Fruit fly (Drosophila melanogaster) whole organism, wandering third instar larva: ENCODE measurements around the gene Crg-1.

ENCODE experiments used
- Abd-B ChIP-seq: fragments of >200 bp; optimal IDR thresholded peaks from 2 replicates; lab custom pipeline; 2017; ENCODE audit warnings: missing biosample characterization, missing genetic modification characterization
- CG32264 ChIP-seq: fragments of 200-800 bp; sonication (Bioruptor generic); optimal IDR thresholded peaks from 2 replicates; lab custom pipeline; 2016; ENCODE audit warnings: missing biosample characterization, missing genetic modification characterization
- CG9705 ChIP-seq: fragments of 200-800 bp; sonication (Bioruptor generic); optimal IDR thresholded peaks from 2 replicates; lab custom pipeline; 2018; ENCODE audit warnings: missing biosample characterization, mild to moderate bottlenecking, missing genetic modification characterization
- CrebA ChIP-seq: fragments of 200-800 bp; sonication (Bioruptor generic); optimal IDR thresholded peaks from 2 replicates; lab custom pipeline; 2016; ENCODE audit warnings: missing biosample characterization, mild to moderate bottlenecking, missing genetic modification characterization, borderline replicate concordance
- Dfd ChIP-seq: fragments of >200 bp; optimal IDR thresholded peaks from 2 replicates; lab custom pipeline; 2017; ENCODE audit warnings: missing biosample characterization, missing genetic modification characterization
- Dif ChIP-seq: fragments of 200-275, 200-300 bp; sonication (Bioruptor generic); optimal IDR thresholded peaks from 2 replicates; lab custom pipeline; 2018; ENCODE audit warnings: missing biosample characterization, missing genetic modification characterization; ENCODE audit not compliant: partially characterized antibody
- GATAd ChIP-seq: sonication (Bioruptor generic); optimal IDR thresholded peaks from 2 replicates; lab custom pipeline; 2016; ENCODE audit warnings: missing biosample characterization, missing genetic modification characterization
- HLH106 ChIP-seq: fragments of 200-800 bp; optimal IDR thresholded peaks from 3 replicates; lab custom pipeline; 2019; ENCODE audit warnings: missing biosample characterization, mild to moderate bottlenecking, missing genetic modification characterization, moderate library complexity
- Hnf4 ChIP-seq: fragments of 200-800 bp; sonication (Bioruptor generic); optimal IDR thresholded peaks from 2 replicates; lab custom pipeline; 2016; ENCODE audit warnings: missing biosample characterization, mild to moderate bottlenecking, missing genetic modification characterization
- Hr78 ChIP-seq: fragments of >200 bp; optimal IDR thresholded peaks from 2 replicates; lab custom pipeline; 2017; ENCODE audit warnings: missing biosample characterization, missing genetic modification characterization
- Hr83 ChIP-seq: fragments of 200-300 bp; sonication (Bioruptor generic); optimal IDR thresholded peaks from 2 replicates; lab custom pipeline; 2016; ENCODE audit warnings: missing biosample characterization, mild to moderate bottlenecking, missing genetic modification characterization, moderate library complexity; ENCODE audit not compliant: poor library complexity, severe bottlenecking
- Jra ChIP-seq: sonication (Bioruptor generic); optimal IDR thresholded peaks from 2 replicates; lab custom pipeline; 2016; ENCODE audit warnings: missing biosample characterization, missing genetic modification characterization
- Mio ChIP-seq: sonication (Bioruptor generic); optimal IDR thresholded peaks from 2 replicates; lab custom pipeline; 2016; ENCODE audit warnings: missing biosample characterization, missing genetic modification characterization
- Myc ChIP-seq: fragments of >200 bp; optimal IDR thresholded peaks from 2 replicates; lab custom pipeline; 2017
- N ChIP-seq: fragments of >200 bp; optimal IDR thresholded peaks from 2 replicates; lab custom pipeline; 2018; ENCODE audit warnings: missing biosample characterization, missing external identifiers, missing genetic modification characterization
- OdsH ChIP-seq: fragments of 200-800 bp; sonication (Bioruptor generic); optimal IDR thresholded peaks from 2 replicates; lab custom pipeline; 2016; ENCODE audit warnings: missing biosample characterization, mild to moderate bottlenecking, missing genetic modification characterization
- Rel ChIP-seq, 2 experiments: fragments of 200-800 bp; sonication (Bioruptor generic) in 1 of 2; optimal IDR thresholded peaks; 2 replicates in 1 of 2; 3 replicates in 1 of 2; lab custom pipeline; 2016 to 2019; ENCODE audit warnings: mild to moderate bottlenecking in 2 of 2, missing biosample characterization in 2 of 2, missing genetic modification characterization in 2 of 2, moderate library complexity in 1 of 2
- Sp1 ChIP-seq: fragments of 200-800 bp; sonication (Bioruptor generic); optimal IDR thresholded peaks from 3 replicates; lab custom pipeline; 2019; ENCODE audit warnings: missing biosample characterization, mild to moderate bottlenecking, missing genetic modification characterization, moderate library complexity
- Vsx2 ChIP-seq: fragments of 200-300, 225-300 bp; sonication (Bioruptor generic); optimal IDR thresholded peaks from 2 replicates; lab custom pipeline; 2018; ENCODE audit warnings: missing biosample characterization, missing genetic modification characterization; ENCODE audit not compliant: partially characterized antibody
- br ChIP-seq: fragments of 200-800 bp; sonication (Bioruptor generic); optimal IDR thresholded peaks from 2 replicates; lab custom pipeline; 2016; ENCODE audit warnings: missing biosample characterization, missing genetic modification characterization
- brk ChIP-seq: fragments of 200-800 bp; sonication (Bioruptor generic); optimal IDR thresholded peaks from 2 replicates; lab custom pipeline; 2016; ENCODE audit warnings: missing biosample characterization, mild to moderate bottlenecking, missing genetic modification characterization
- dl ChIP-seq, 2 experiments: fragments of 175-275, 200-275 bp in 1 of 2; fragments of 200-275 bp in 1 of 2; sonication (Bioruptor generic); optimal IDR thresholded peaks; lab custom pipeline; 2018; ENCODE audit warnings: mild to moderate bottlenecking in 2 of 2, missing biosample characterization in 2 of 2, missing genetic modification characterization in 2 of 2, moderate library complexity in 2 of 2; ENCODE audit not compliant: partially characterized antibody in 2 of 2, insufficient read depth in 1 of 2
- dmrt93B ChIP-seq: fragments of 200-800 bp; sonication (Bioruptor generic); optimal IDR thresholded peaks from 2 replicates; lab custom pipeline; 2018; ENCODE audit warnings: missing biosample characterization, mild to moderate bottlenecking, missing genetic modification characterization
- ey ChIP-seq: fragments of 200-800 bp; sonication (Bioruptor generic); optimal IDR thresholded peaks from 2 replicates; lab custom pipeline; 2016; ENCODE audit warnings: missing biosample characterization, missing genetic modification characterization
- foxo ChIP-seq, 2 experiments: fragments of 200-800 bp; sonication (Bioruptor generic); optimal IDR thresholded peaks; 2 replicates in 1 of 2; 3 replicates in 1 of 2; lab custom pipeline; 2016 to 2017; ENCODE audit warnings: missing biosample characterization in 2 of 2, missing genetic modification characterization in 2 of 2
- fru ChIP-seq: fragments of 200-800 bp; sonication (Bioruptor generic); optimal IDR thresholded peaks from 3 replicates; lab custom pipeline; 2016; ENCODE audit warnings: missing biosample characterization, mild to moderate bottlenecking, missing genetic modification characterization
- h ChIP-seq: fragments of 200-800 bp; sonication (Bioruptor generic); optimal IDR thresholded peaks from 3 replicates; lab custom pipeline; 2016; ENCODE audit warnings: missing biosample characterization, mild to moderate bottlenecking, missing genetic modification characterization
- jim ChIP-seq: fragments of 175-275, 200-325 bp; sonication (Bioruptor generic); optimal IDR thresholded peaks from 2 replicates; lab custom pipeline; 2016; ENCODE audit warnings: missing biosample characterization, mild to moderate bottlenecking, missing genetic modification characterization
- lola ChIP-seq: fragments of >200 bp; optimal IDR thresholded peaks from 2 replicates; lab custom pipeline; 2017; ENCODE audit warnings: missing biosample characterization, missing genetic modification characterization
- psq ChIP-seq: fragments of 200-800 bp; sonication (Bioruptor generic); optimal IDR thresholded peaks from 3 replicates; lab custom pipeline; 2017; ENCODE audit warnings: missing biosample characterization, mild to moderate bottlenecking, missing genetic modification characterization, moderate library complexity
- rgr ChIP-seq: fragments of 200-800 bp; sonication (Bioruptor generic); optimal IDR thresholded peaks from 3 replicates; lab custom pipeline; 2016; ENCODE audit warnings: missing biosample characterization, mild to moderate bottlenecking, missing genetic modification characterization
- sv ChIP-seq: fragments of 200-800 bp; sonication (Bioruptor generic); optimal IDR thresholded peaks from 3 replicates; lab custom pipeline; 2016; ENCODE audit warnings: missing biosample characterization, missing genetic modification characterization
- tai ChIP-seq: sonication (Bioruptor generic); optimal IDR thresholded peaks from 2 replicates; lab custom pipeline; 2016; ENCODE audit warnings: missing biosample characterization, missing genetic modification characterization
- usp ChIP-seq: fragments of >200 bp; optimal IDR thresholded peaks from 2 replicates; lab custom pipeline; 2017; ENCODE audit warnings: missing biosample characterization, missing genetic modification characterization
- woc ChIP-seq: sonication (Bioruptor generic); optimal IDR thresholded peaks from 2 replicates; lab custom pipeline; 2016; ENCODE audit warnings: missing biosample characterization, mild to moderate bottlenecking, missing genetic modification characterization

Crg-1 gene

DNA sequence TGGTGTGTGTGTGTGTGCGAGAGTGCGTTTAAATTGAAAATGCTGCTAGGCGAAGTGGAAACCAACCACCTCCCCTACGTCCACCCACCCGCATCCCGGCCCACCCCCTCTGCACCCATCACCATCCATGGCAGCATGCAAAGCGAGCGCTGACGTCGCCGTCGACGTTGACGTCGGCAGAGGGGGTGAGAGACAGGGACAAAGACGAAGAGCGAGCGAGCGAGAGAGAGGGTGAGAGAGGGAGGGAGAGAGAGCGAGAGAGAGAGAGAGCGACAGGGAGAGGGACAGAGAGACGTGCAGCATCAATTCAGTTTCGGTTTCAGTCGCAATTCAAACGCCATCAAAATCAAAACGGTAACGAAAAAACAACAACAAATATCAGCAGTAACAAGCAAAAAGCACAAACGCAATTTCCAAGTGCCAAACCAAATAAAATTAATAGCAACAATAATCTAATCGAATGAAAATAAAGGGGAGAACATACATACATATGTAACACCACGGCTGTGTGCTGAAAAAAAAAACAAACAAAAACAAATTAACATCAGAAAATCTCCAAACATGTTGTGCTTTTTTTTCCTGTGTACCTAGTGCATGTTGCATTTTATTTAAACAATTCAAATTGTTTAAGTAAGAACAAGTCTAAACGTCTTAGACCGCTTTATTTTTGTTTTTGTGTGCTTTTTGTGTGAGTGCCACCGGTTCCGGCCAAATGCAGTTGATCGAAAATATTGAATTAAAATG lies 44.1 kb upstream of the Crg-1 start:
- no peak for TF ChIP-seq Rel (GFP tag; optimal IDR thresholded peaks at IDR 0.05; lab: Kevin White, UChicago)
- peak; percentile 31 for TF ChIP-seq Rel (tag; optimal IDR thresholded peaks at IDR 0.05; lab: Kevin White, UChicago)
- TF ChIP-seq ey (GFP tag; lab: Kevin White, UChicago): no peak
- TF ChIP-seq Dif: peak; percentile 95
- TF ChIP-seq HLH106 (tag; lab: Kevin White, UChicago): no peak
- TF ChIP-seq lola (GFP tag; lab: Kevin White, UChicago): no peak
- no peak for TF ChIP-seq Myc (lab: Kevin White, UChicago)
- no peak for TF ChIP-seq tai (GFP tag; lab: Kevin White, UChicago)
- TF ChIP-seq woc (GFP tag; lab: Kevin White, UChicago): no peak
- peak; percentile 25 for TF ChIP-seq Vsx2 (GFP tag; lab: Kevin White, UChicago)
- TF ChIP-seq h (GFP tag; lab: Kevin White, UChicago): peak; percentile 13
- TF ChIP-seq Hr83 (GFP tag; lab: Kevin White, UChicago): peak; percentile 31
- peak; percentile 14 for TF ChIP-seq psq (GFP tag; lab: Kevin White, UChicago)
- TF ChIP-seq dl (GFP tag; optimal IDR thresholded peaks at IDR 0.05; lab: Kevin White, UChicago; ENCODE audit: insufficient read depth in 1 of 2, partially characterized antibody in 2 of 2): peak; percentile 31 to 92
- no peak for TF ChIP-seq sv (GFP tag; lab: Kevin White, UChicago)

DNA sequence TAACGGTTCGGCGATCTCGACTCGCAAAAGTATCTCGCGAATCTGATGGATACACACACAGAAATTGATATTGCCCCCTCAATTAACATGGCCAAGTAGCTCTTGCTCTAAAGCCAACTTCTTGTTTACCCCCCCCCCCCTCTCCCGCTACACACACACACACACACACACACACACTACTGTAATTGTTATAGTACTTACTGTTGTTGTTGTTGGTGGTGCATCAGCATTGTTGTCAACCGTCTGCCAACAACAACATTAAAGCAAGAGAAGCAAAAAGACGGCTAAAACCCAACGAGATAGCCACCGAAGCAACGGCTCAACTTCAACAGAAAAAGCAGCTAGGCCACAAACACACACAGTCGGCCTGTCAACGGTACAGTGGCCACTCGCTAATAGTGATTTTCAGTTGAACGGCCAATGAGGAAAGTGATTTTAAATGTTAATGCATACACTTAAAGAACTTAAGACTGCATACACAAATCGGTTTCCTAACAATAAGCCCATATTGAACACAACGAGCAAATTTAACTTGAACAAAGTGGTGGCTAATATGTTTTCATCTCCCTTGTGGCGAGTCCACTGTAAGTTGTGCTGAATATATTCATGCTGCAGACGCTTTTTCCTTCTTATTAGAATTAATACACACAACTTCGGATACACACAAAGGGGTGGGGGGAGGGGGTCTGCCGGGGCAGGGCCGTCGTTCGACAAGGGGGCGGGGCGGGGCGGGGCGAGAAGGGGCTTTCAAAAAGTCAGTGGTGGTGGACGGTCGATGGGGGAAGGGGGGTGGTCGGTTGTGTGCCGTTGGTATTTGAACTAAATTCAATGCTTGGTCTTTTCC lies 42.6 kb upstream of the Crg-1 start:
- no peak for TF ChIP-seq GATAd (GFP tag; lab: Kevin White, UChicago)
- TF ChIP-seq jim (GFP tag; lab: Kevin White, UChicago): no peak
- peak in 1 of 2 experiments; percentile 81 for TF ChIP-seq foxo (GFP tag; optimal IDR thresholded peaks at IDR 0.05; lab: Kevin White, UChicago)
- TF ChIP-seq Jra (GFP tag; lab: Kevin White, UChicago): peak; percentile 40
- peak; percentile 78 for TF ChIP-seq HLH106 (tag; lab: Kevin White, UChicago)
- TF ChIP-seq psq (GFP tag; lab: Kevin White, UChicago): peak; percentile 60
- peak; percentile 80 for TF ChIP-seq rgr (GFP tag; lab: Kevin White, UChicago)
- no peak for TF ChIP-seq tai (GFP tag; lab: Kevin White, UChicago)
- TF ChIP-seq Rel (GFP tag; optimal IDR thresholded peaks at IDR 0.05; lab: Kevin White, UChicago): no peak
- no peak for TF ChIP-seq Rel (tag; optimal IDR thresholded peaks at IDR 0.05; lab: Kevin White, UChicago)
- peak; percentile 79 for TF ChIP-seq br (GFP tag; lab: Kevin White, UChicago)
- peak; percentile 84 for TF ChIP-seq fru
- TF ChIP-seq woc (GFP tag; lab: Kevin White, UChicago): peak; percentile 75
- TF ChIP-seq usp (GFP tag; lab: Kevin White, UChicago): no peak
- TF ChIP-seq CG32264 (GFP tag; lab: Kevin White, UChicago): peak; percentile 33
- peak; percentile 53 for TF ChIP-seq sv (GFP tag; lab: Kevin White, UChicago)
- TF ChIP-seq CrebA (GFP tag; lab: Kevin White, UChicago): no peak
- no peak for TF ChIP-seq Dif
- TF ChIP-seq brk (GFP tag; lab: Kevin White, UChicago): peak; percentile 46
- TF ChIP-seq Hnf4 (GFP tag; lab: Kevin White, UChicago): peak; percentile 69
- TF ChIP-seq N: no peak
- no peak for TF ChIP-seq Hr83 (GFP tag; lab: Kevin White, UChicago)
- TF ChIP-seq Abd-B (GFP tag; lab: Kevin White, UChicago): no peak
- no peak for TF ChIP-seq Mio (GFP tag; lab: Kevin White, UChicago)
- peak; percentile 61 for TF ChIP-seq Sp1 (GFP tag; lab: Kevin White, UChicago)
- TF ChIP-seq dmrt93B (GFP tag; lab: Kevin White, UChicago): peak; percentile 65
- TF ChIP-seq Hr78 (GFP tag; lab: Kevin White, UChicago): no peak
- peak; percentile 84 for TF ChIP-seq ey (GFP tag; lab: Kevin White, UChicago)
- peak; percentile 85 for TF ChIP-seq h (GFP tag; lab: Kevin White, UChicago)
- TF ChIP-seq OdsH (GFP tag; lab: Kevin White, UChicago): peak; percentile 72
- no peak for TF ChIP-seq Dfd (GFP tag; lab: Kevin White, UChicago)
- peak; percentile 64 for TF ChIP-seq CG9705 (GFP tag; lab: Kevin White, UChicago)
